Worm (Caenorhabditis elegans): ENCODE measurements around the gene srw-8.

The srw-8 gene

DNA sequence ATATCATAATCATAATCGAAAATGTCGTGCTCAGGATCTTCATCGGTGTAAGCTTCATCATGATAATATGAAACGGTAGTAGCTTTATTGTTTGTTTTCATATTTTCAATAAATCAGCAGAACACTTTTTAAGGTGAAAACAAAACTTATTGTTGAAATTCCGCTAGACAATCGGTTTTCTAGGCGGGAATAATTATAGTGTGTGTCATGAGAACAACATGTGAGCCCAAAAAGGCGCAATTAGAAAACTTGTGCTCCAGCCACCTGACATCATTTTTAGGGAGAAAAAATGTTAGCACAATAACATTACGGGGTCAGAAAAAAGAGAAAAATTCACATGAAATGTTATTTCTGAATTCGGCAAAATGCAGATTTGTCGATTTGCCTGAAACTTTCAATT, at the start of gene srw-8:
Gene srw-8, minus strand, starts transcription at position 101 of the 400 bp plus-strand sequence.
- no peak for TF ChIP-seq ceh-9 (tag; optimal IDR thresholded peaks at IDR 0.05)
- TF ChIP-seq skn-1 (tag; optimal IDR thresholded peaks at IDR 0.05) = no peak
- TF ChIP-seq aly-2 (tag; optimal IDR thresholded peaks at IDR 0.05) = no peak
- TF ChIP-seq fos-1 (tag; optimal IDR thresholded peaks at IDR 0.05) = no peak
- TF ChIP-seq eor-1 (tag; optimal IDR thresholded peaks at IDR 0.05) = no peak
- no peak for TF ChIP-seq nhr-28 (tag; optimal IDR thresholded peaks at IDR 0.05)
- no peak for TF ChIP-seq fkh-10 (GFP tag; optimal IDR thresholded peaks at IDR 0.05)
- TF ChIP-seq daf-12 (tag; optimal IDR thresholded peaks at IDR 0.05) = no peak
- TF ChIP-seq mdl-1 (tag; optimal IDR thresholded peaks at IDR 0.05) = no peak
- no peak for TF ChIP-seq nhr-76 (tag; optimal IDR thresholded peaks at IDR 0.05)
- TF ChIP-seq zag-1 (tag; optimal IDR thresholded peaks at IDR 0.05) = no peak
- TF ChIP-seq fkh-2 (tag; optimal IDR thresholded peaks at IDR 0.05) = no peak
- no peak for TF ChIP-seq nhr-77 (tag; optimal IDR thresholded peaks at IDR 0.05)
- no peak for TF ChIP-seq elt-2 (tag; optimal IDR thresholded peaks at IDR 0.05)
- no peak for TF ChIP-seq snpc-4 (tag; optimal IDR thresholded peaks at IDR 0.05)
- no peak for TF ChIP-seq nfya-1 (tag; optimal IDR thresholded peaks at IDR 0.05; ENCODE audit: insufficient read depth)
- no peak for TF ChIP-seq egl-27 (tag; optimal IDR thresholded peaks at IDR 0.05)
- no peak for TF ChIP-seq jun-1 (tag; optimal IDR thresholded peaks at IDR 0.05)
- no peak for TF ChIP-seq nhr-25 (tag; optimal IDR thresholded peaks at IDR 0.05)
- no peak for TF ChIP-seq ZK546.5 (tag; optimal IDR thresholded peaks at IDR 0.05)

- TF ChIP-seq nhr-77 (tag; optimal IDR thresholded peaks at IDR 0.05) (no peak), nhr-28 (tag; optimal IDR thresholded peaks at IDR 0.05) (no peak), nhr-12 (tag; optimal IDR thresholded peaks at IDR 0.05) (no peak), ceh-16 (tag; optimal IDR thresholded peaks at IDR 0.05) (no peak), aly-2 (tag; optimal IDR thresholded peaks at IDR 0.05) (no peak), pha-4 (tag; optimal IDR thresholded peaks at IDR 0.05) (no peak), eor-1 (tag; optimal IDR thresholded peaks at IDR 0.05) (no peak)
These were observed 47.3 kb upstream of the srw-8 start, which contains the start of gene srt-7 for ce11 chrV:3081471-3081870. Gene srt-7, plus strand, starts transcription at chrV:3081771.

- TF ChIP-seq nhr-237 (tag; optimal IDR thresholded peaks at IDR 0.05) = no peak
- TF ChIP-seq zag-1 (tag; optimal IDR thresholded peaks at IDR 0.05) = no peak
- TF ChIP-seq ceh-28 (tag; optimal IDR thresholded peaks at IDR 0.05) = no peak
- no peak for TF ChIP-seq nhr-11 (tag; optimal IDR thresholded peaks at IDR 0.05)
- TF ChIP-seq nhr-76 (tag; optimal IDR thresholded peaks at IDR 0.05) = no peak
- no peak for TF ChIP-seq nhr-67 (tag; optimal IDR thresholded peaks at IDR 0.05)
- no peak for TF ChIP-seq fos-1 (tag; optimal IDR thresholded peaks at IDR 0.05)
- no peak for TF ChIP-seq nhr-77 (tag; optimal IDR thresholded peaks at IDR 0.05)
- TF ChIP-seq daf-12 (tag; optimal IDR thresholded peaks at IDR 0.05) = no peak
- no peak for TF ChIP-seq R02D3.7 (tag; optimal IDR thresholded peaks at IDR 0.05)
- TF ChIP-seq nfya-1 (tag; optimal IDR thresholded peaks at IDR 0.05; ENCODE audit: insufficient read depth) = no peak
- no peak for TF ChIP-seq elt-3 (tag; optimal IDR thresholded peaks at IDR 0.05)
- no peak for TF ChIP-seq mdl-1 (tag; optimal IDR thresholded peaks at IDR 0.05)
- no peak for TF ChIP-seq egl-27 (tag; optimal IDR thresholded peaks at IDR 0.05)
These were observed 46.7 kb upstream of the srw-8 start, which contains the start of gene srt-5 for ce11 chrV:3080792-3081191. Gene srt-5, minus strand, starts transcription at chrV:3080892.

DNA sequence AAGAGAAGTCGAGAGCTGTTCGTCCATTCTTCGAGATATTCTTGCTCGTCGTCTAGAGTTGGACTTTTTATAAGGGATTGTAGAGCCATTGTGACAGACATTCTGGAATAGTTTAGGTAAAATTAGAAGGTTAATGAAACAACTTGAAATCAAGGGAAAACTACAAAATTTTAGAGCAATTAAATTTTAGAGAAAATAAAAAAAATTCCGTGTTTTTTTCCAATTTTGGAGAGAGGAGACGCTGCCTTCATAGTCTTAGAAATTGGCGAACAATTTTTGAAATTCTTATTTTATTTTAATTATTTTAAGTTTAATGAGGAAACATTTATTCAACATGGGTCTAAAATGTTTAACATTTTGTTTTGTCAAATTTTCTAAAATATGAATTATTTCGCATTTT, 37.4 kb upstream of the srw-8 start, which contains the start of gene C50H11.13:
Gene C50H11.13, minus strand, starts transcription at position 101 of the 400 bp plus-strand sequence.
- no peak for TF ChIP-seq unc-39 (tag; optimal IDR thresholded peaks at IDR 0.05)

ce11 chrV:3069101-3069500, 35.0 kb upstream of the srw-8 start, which contains the start of gene str-40:
Gene str-40, minus strand, starts transcription at chrV:3069201.
- TF ChIP-seq eor-1 (tag; optimal IDR thresholded peaks at IDR 0.05) (no peak), elt-3 (tag; optimal IDR thresholded peaks at IDR 0.05) (no peak), snpc-4 (tag; optimal IDR thresholded peaks at IDR 0.05) (no peak), ztf-11 (tag; optimal IDR thresholded peaks at IDR 0.05) (no peak), nhr-76 (tag; optimal IDR thresholded peaks at IDR 0.05) (no peak), fkh-10 (GFP tag; optimal IDR thresholded peaks at IDR 0.05) (no peak), nhr-237 (tag; optimal IDR thresholded peaks at IDR 0.05) (no peak), ceh-16 (tag; optimal IDR thresholded peaks at IDR 0.05) (no peak), pqm-1 (tag; optimal IDR thresholded peaks at IDR 0.05) (no peak), ama-1 (optimal IDR thresholded peaks at IDR 0.05) (no peak), egl-27 (tag; optimal IDR thresholded peaks at IDR 0.05) (no peak), nhr-23 (tag; optimal IDR thresholded peaks at IDR 0.05) (no peak), fkh-2 (tag; optimal IDR thresholded peaks at IDR 0.05) (no peak), nhr-11 (tag; optimal IDR thresholded peaks at IDR 0.05) (no peak), lsy-12 (tag; optimal IDR thresholded peaks at IDR 0.05) (no peak), lin-15B (tag; optimal IDR thresholded peaks at IDR 0.05) (no peak), ztf-4 (tag; optimal IDR thresholded peaks at IDR 0.05) (no peak), unc-62 (GFP tag; optimal IDR thresholded peaks at IDR 0.05) (no peak)
